Worm (Caenorhabditis elegans) whole organism, L1 larva: Measurements from ENCODE around the gene srlf-21.
"Not testable (repeated sequence)": the region's sequence is repeated elsewhere in the genome, so short reads cannot be mapped to it uniquely, and the experiment has no call there.

ENCODE experiments used
- C34B4.2 ChIP-seq: sonication (generic microtip); optimal IDR thresholded peaks from 2 replicates; lab custom pipeline; 2017; ENCODE audit warnings: mild to moderate bottlenecking, missing genetic modification characterization, missing compliant biosample characterization
- ama-1 ChIP-seq: fragments of 150-350 bp; optimal IDR thresholded peaks from 2 replicates; lab custom pipeline; 2014
- blmp-1 ChIP-seq: fragments of 150-350 bp; optimal IDR thresholded peaks from 2 replicates; lab custom pipeline; 2014; ENCODE audit warnings: missing biosample characterization, missing genetic modification characterization
- ceh-8 ChIP-seq: fragments of 200-800 bp; sonication (Bioruptor generic); optimal IDR thresholded peaks from 2 replicates; lab custom pipeline; 2018; ENCODE audit warnings: mild to moderate bottlenecking, missing genetic modification characterization, moderate library complexity, missing compliant biosample characterization
- ceh-90 ChIP-seq: sonication (generic microtip); optimal IDR thresholded peaks from 2 replicates; lab custom pipeline; 2016; ENCODE audit warnings: missing genetic modification characterization, missing compliant biosample characterization
- dsc-1 ChIP-seq: sonication (generic microtip); optimal IDR thresholded peaks from 2 replicates; lab custom pipeline; 2016; ENCODE audit warnings: mild to moderate bottlenecking, missing genetic modification characterization, missing compliant biosample characterization
- efl-1 ChIP-seq, 4 experiments: fragments of 150-350 bp; optimal IDR thresholded peaks in 3 of 4; peaks in 1 of 4; 1 replicate in 1 of 4; 2 replicates in 3 of 4; lab custom pipeline; 2014; ENCODE audit warnings: missing biosample characterization in 2 of 4, missing genetic modification characterization in 2 of 4, missing genetic modification reagents in 2 of 4
- efl-3 ChIP-seq: fragments of 200-800 bp; sonication (Bioruptor generic); optimal IDR thresholded peaks from 2 replicates; lab custom pipeline; 2018; ENCODE audit warnings: mild to moderate bottlenecking, missing genetic modification characterization, missing compliant biosample characterization
- lin-13 ChIP-seq: fragments of 150-350 bp; optimal IDR thresholded peaks from 2 replicates; lab custom pipeline; 2014; ENCODE audit warnings: missing biosample characterization, missing genetic modification reagents, missing genetic modification characterization
- mef-2 ChIP-seq: fragments of 150-350 bp; optimal IDR thresholded peaks from 2 replicates; lab custom pipeline; 2014; ENCODE audit warnings: missing biosample characterization, missing genetic modification characterization
- mep-1 ChIP-seq: fragments of 150-350 bp; optimal IDR thresholded peaks from 2 replicates; lab custom pipeline; 2014; ENCODE audit warnings: missing biosample characterization, missing genetic modification characterization
- nhr-19 ChIP-seq: fragments of 200-800 bp; sonication (Bioruptor generic); conservative IDR thresholded peaks from 2 replicates; pipeline ENCODE4 v1.3.6; 2022; ENCODE audit warnings: missing genetic modification characterization, missing compliant biosample characterization
- nhr-20 ChIP-seq: sonication (generic microtip); optimal IDR thresholded peaks from 2 replicates; lab custom pipeline; 2016; ENCODE audit warnings: mild to moderate bottlenecking, missing genetic modification characterization, missing compliant biosample characterization
- nhr-237 ChIP-seq: fragments of 150-350 bp; optimal IDR thresholded peaks from 2 replicates; lab custom pipeline; 2014; ENCODE audit warnings: missing biosample characterization, missing genetic modification characterization
- nhr-47 ChIP-seq: sonication (generic microtip); optimal IDR thresholded peaks from 2 replicates; lab custom pipeline; 2016; ENCODE audit warnings: mild to moderate bottlenecking, missing genetic modification characterization, moderate library complexity, missing compliant biosample characterization
- nhr-85 ChIP-seq: sonication (generic microtip); peaks from one replicate; lab custom pipeline; 2016; ENCODE audit warnings: missing genetic modification characterization, inconsistent platforms, missing compliant biosample characterization
- pqm-1 ChIP-seq: sonication (generic microtip); optimal IDR thresholded peaks from 3 replicates; lab custom pipeline; 2017; ENCODE audit warnings: missing biosample characterization, missing genetic modification characterization
- rnt-1 ChIP-seq: sonication (generic microtip); optimal IDR thresholded peaks from 2 replicates; lab custom pipeline; 2016; ENCODE audit warnings: mild to moderate bottlenecking, missing genetic modification characterization, moderate library complexity, missing compliant biosample characterization
- swsn-7 ChIP-seq: sonication (generic microtip); optimal IDR thresholded peaks from 2 replicates; lab custom pipeline; 2016; ENCODE audit warnings: missing genetic modification characterization, missing compliant biosample characterization
- tbx-2 ChIP-seq: sonication (generic microtip); optimal IDR thresholded peaks from 2 replicates; lab custom pipeline; 2016; ENCODE audit warnings: missing genetic modification characterization, missing compliant biosample characterization
- unc-98 ChIP-seq: fragments of 200-800 bp; sonication (Bioruptor generic); IDR thresholded peaks from 2 replicates; pipeline ENCODE4 v1.3.6; 2022; ENCODE audit warnings: missing genetic modification characterization, missing compliant biosample characterization
- zag-1 ChIP-seq: fragments of 150-350 bp; optimal IDR thresholded peaks from 2 replicates; lab custom pipeline; 2014; ENCODE audit warnings: missing biosample characterization, missing genetic modification characterization

Gene srlf-21

DNA sequence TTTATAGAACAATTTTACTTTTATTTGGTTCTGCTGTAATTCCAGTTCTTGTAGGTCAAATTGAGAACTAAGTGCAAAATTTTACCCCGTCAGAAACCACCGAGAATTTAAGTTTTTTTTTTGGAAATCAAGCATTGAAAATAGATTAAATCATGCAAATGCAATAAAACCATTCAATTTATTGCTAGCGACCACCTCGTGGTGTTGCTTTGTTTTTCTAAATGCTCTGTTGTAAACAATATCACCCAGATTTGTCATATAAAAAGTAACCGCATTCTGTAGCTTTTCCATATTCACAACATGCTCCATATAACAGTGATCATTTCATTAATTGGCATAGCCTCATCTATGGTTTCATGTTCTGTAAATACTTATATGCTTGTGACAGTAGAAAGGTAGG lies 40.8 kb downstream of the srlf-21 start, which contains the start of gene srbc-12:
TSS of gene srbc-12 (plus strand) at position 301 of the 400 bp plus-strand sequence.
- no peak for TF ChIP-seq efl-3 (GFP tag; lab: Kevin White, UChicago)
- no peak for TF ChIP-seq mef-2
- no peak for TF ChIP-seq unc-98 (GFP tag; lab: Robert Waterston, UW)
- no peak for TF ChIP-seq dsc-1
- no peak for TF ChIP-seq nhr-20 (tag; lab: Kevin White, UChicago)

DNA sequence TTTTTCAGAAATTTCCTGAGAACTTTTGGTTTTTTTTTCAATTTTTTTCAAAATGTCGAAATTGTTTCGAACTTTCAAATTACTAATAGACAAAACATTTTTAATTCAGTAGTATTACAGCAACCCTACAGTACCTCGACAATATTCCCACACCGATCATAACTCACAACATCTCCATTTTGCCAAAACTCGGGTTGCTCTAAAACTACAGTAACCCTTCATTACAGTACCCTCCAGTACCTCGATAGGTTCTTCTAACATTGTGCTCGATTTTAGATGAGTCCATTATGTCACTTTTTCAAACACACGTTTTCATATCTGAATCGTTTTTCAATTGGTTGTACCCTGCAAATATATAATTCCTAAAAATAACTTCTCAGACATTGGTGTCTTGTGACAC lies 41.3 kb downstream of the srlf-21 start:
- TF ChIP-seq pqm-1 (tag; lab: Kevin White, UChicago): no peak
- no peak for TF ChIP-seq C34B4.2 (tag; lab: Kevin White, UChicago)
- no peak for TF ChIP-seq efl-1 (optimal IDR thresholded peaks at IDR 0.05; lab: Kevin White, UChicago)
- TF ChIP-seq efl-1 (GFP tag; optimal IDR thresholded peaks at IDR 0.05 in 1 of 2; lab: Kevin White, UChicago): peak in 1 of 2 experiments; percentile 56
- peak; percentile 52 for TF ChIP-seq nhr-85

DNA sequence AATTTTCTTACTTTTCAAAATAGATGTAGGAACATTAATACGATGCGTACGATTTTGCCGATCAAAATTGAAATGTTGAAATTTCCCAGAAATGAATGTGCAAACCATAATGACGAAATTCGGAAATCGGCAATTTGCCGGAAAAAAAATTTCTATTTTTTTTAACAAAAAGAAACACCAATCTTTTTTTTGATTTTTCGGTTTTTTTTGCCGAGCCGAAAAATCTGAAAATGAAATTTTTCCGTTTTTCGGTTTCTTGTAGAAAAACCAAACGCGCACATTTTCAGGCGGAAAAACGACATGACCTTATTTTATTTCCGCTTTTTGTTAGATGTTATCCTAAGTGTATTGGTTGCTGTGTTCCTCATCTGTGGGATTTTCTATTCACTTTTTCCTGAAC lies 42.8 kb downstream of the srlf-21 start, which contains the start of gene srbc-13:
TSS of gene srbc-13 (plus strand) at position 301 of the 400 bp plus-strand sequence.
- TF ChIP-seq swsn-7 (tag; lab: Kevin White, UChicago) (no peak), zag-1 (no peak), nhr-47 (tag; lab: Kevin White, UChicago) (no peak), mep-1 (no peak), rnt-1 (tag; lab: Kevin White, UChicago) (no peak), ama-1 (lab: Kevin White, UChicago) (no peak), lin-13 (no peak), nhr-19 (GFP tag; lab: Robert Waterston, UW) (no peak), nhr-237 (tag; lab: Kevin White, UChicago) (no peak)

DNA sequence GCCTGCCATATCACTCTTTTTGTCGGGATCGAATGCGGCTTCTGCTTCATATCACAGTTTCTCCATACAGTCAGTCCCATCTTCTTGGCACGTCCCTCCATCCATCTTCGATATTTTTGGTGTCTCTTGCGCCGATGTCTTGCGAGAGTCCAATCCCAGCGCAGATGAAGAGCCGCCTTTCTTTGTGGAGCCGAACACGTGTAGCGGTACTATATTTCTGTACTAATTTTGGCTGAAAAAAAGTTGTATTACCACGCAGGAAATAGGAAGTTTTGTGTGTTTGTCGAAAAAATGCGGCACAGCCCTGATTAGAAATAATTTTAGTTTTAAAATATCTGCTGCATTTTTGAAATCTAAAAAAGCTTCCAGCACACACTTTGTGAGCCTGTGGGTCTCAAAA lies 47.2 kb downstream of the srlf-21 start, which contains the start of gene K09C6.8:
TSS of gene K09C6.8 (minus strand) at position 101 of the 400 bp plus-strand sequence.
- TF ChIP-seq pqm-1, ceh-90, tbx-2 (tag; lab: Kevin White, UChicago): not testable (repeated sequence)

DNA sequence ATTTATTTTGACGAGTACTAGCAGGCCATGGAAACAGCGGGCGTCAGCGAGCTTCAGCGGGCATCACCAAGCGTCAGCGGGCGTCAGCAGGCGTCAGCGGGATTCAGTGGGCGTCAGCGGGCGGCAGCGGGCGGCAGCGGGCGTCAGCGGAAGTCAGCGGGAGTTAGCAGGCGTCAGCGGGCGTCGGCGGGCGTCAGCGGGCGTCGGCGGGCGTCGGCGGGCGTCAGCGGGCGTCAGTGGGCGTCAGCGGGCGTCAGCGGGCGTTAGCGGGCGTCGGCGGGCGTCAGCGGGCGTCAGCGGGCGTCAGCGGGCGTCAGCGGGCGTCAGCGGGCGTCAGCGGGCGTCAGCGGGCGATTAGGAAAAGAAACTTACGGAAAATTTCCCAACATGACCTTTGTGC lies 47.7 kb downstream of the srlf-21 start:
- TF ChIP-seq ceh-8 (GFP tag; lab: Kevin White, UChicago) (peak; percentile 65), blmp-1 (tag; lab: Kevin White, UChicago) (no peak)
- TF ChIP-seq, all 84 proteins: peak for 1
